Worm (Caenorhabditis elegans): ENCODE data around the gene asp-1.

The asp-1 gene

ce11 chrV:19053281-19053680 lies 2.7 kb upstream of the asp-1 start:
- TF ChIP-seq mls-2 (tag; optimal IDR thresholded peaks at IDR 0.05) (no peak), snpc-4 (tag; optimal IDR thresholded peaks at IDR 0.05) (no peak), M03D4.4 (tag; optimal IDR thresholded peaks at IDR 0.05) (no peak), ceh-43 (GFP tag; optimal IDR thresholded peaks at IDR 0.05) (no peak)

DNA sequence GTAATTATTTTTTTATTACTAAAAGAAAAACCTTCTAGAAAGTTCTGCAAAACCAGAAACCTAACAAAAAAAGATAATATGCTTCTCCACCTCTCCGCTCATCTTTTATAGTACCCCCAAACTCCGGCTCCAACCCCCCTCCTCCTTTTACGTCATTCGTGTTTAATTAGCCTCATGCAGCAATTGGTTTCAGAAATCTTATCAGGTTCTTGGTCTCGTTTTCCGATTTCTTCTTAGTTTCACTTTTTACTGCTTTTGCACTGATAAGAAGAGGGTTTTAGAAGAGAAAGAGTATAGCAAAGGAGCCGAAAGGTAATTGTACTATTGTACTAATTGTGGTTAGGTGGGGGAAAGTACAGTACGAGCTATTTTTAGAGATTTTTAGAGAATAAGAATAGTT lies 873 bp upstream of the asp-1 start:
- TF ChIP-seq sptf-1 (tag; optimal IDR thresholded peaks at IDR 0.05): no peak

DNA sequence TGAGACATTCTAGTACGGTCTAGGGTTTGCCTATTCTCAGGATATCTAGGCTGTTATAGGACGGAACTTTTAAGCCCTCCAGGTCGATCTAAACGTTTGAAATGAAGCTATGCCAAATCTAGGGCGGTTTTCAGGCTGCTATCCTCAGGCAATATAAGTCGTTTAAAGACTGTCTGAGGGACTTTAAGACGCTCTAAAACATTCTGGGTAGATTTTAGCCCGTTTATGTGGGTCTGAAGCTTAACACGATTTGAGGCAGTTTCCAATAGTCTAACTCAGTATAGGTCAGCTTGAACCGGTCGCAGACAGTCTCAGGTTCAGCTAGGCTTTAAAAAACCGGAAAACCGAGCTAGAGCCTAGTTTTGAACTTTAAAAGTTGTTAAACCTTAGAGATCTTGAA lies 336 bp upstream of the asp-1 start:
- TF ChIP-seq ztf-11 (tag; optimal IDR thresholded peaks at IDR 0.05) (no peak), snpc-4 (tag; optimal IDR thresholded peaks at IDR 0.05) (no peak), mep-1 (tag; optimal IDR thresholded peaks at IDR 0.05) (no peak), lin-32 (GFP tag; optimal IDR thresholded peaks at IDR 0.05) (no peak), mls-2 (tag; optimal IDR thresholded peaks at IDR 0.05) (no peak), nhr-237 (tag; optimal IDR thresholded peaks at IDR 0.05) (no peak), unc-39 (tag; optimal IDR thresholded peaks at IDR 0.05) (no peak), ceh-43 (GFP tag; optimal IDR thresholded peaks at IDR 0.05) (no peak), elt-1 (tag; optimal IDR thresholded peaks at IDR 0.05; ENCODE audit: borderline replicate concordance, insufficient read depth) (no peak), nhr-2 (tag; optimal IDR thresholded peaks at IDR 0.05) (no peak), drap-1 (GFP tag; optimal IDR thresholded peaks at IDR 0.05) (no peak), elt-3 (tag; optimal IDR thresholded peaks at IDR 0.05) (no peak), zip-8 (tag; optimal IDR thresholded peaks at IDR 0.05) (no peak), M03D4.4 (tag; optimal IDR thresholded peaks at IDR 0.05) (no peak), cnd-1 (tag; optimal IDR thresholded peaks at IDR 0.05) (no peak), tbx-8 (GFP tag; optimal IDR thresholded peaks at IDR 0.05) (no peak), sem-2 (GFP tag; optimal IDR thresholded peaks at IDR 0.05) (no peak), ham-2 (GFP tag; optimal IDR thresholded peaks at IDR 0.05) (no peak), unc-120 (tag; optimal IDR thresholded peaks at IDR 0.05; ENCODE audit: poor library complexity, severe bottlenecking) (no peak), hlh-1 (tag; optimal IDR thresholded peaks at IDR 0.05) (no peak)

DNA sequence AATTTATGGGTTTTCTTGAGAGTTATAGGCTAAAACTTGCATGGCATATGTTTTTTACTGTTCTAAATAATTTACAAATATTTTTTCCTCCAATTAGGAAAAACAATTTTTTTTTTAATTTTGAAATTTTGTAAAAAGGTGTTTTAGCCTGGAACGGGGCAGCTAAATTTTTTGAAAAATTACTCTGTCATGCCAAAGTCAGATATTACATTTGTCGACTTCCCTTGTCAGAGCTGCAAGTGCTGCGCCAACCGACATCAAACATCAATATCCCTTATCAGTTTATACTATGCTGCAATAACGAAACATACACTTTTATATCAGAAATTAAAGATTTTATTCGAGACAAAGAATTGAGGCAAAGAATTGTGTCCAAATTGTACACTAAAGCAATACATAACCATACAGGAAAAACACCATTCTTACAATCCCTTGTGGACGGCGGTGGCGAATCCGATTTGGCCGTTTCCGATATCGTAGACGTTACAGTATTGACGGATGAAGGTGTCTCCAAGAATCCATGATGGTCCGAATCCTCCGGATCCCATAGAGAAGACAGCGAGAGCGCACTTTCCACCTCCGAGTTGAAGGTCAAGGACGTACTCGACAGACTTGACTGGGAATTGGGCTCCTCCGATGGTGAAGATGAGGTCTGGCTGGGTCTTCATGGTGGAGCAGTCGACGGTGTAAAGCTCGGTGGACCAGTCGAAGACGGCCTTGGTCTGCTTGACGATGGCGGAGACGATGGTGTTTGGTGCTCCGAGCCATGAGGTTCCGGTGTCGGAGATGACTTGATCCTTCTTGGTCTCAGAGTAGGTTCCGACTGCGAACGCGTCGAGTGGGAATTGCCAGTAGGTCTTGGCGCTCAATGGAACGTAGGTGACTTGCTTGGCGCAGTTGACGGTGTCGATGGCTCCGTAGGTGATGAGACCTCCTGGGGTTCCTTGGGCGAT lies 1.1 kb downstream of the asp-1 start:
- TF ChIP-seq sptf-1 (tag; optimal IDR thresholded peaks at IDR 0.05) (no peak), ceh-43 (GFP tag; optimal IDR thresholded peaks at IDR 0.05) (no peak)

DNA sequence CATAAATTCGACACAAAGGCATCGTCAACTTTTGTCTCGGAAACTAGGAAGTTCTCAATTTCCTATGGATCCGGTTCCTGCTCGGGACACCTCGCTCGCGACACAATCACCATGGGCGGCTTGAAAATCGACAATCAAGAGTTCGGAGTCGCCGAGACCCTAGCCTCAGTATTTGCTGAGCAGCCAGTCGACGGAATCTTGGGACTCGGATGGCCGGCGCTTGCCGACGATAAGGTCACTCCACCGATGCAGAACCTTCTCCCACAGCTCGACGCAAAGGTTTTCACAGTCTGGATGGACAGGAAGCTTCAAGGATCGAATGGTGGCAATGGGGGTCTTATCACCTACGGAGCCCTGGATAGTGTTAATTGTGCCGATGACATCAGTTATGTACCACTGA lies 3.1 kb downstream of the asp-1 start:
- TF ChIP-seq ceh-43 (GFP tag; optimal IDR thresholded peaks at IDR 0.05) (no peak), M03D4.4 (tag; optimal IDR thresholded peaks at IDR 0.05) (no peak), sptf-1 (tag; optimal IDR thresholded peaks at IDR 0.05) (no peak), unc-120 (tag; optimal IDR thresholded peaks at IDR 0.05; ENCODE audit: poor library complexity, severe bottlenecking) (no peak), mab-5 (tag; optimal IDR thresholded peaks at IDR 0.05) (no peak), ces-1 (GFP tag; optimal IDR thresholded peaks at IDR 0.05) (no peak)

ce11 chrV:19044753-19045152 lies 5.8 kb downstream of the asp-1 start, which contains the start of gene asp-15:
asp-15 (minus strand) TSS chrV:19044853.
- TF ChIP-seq bed-3 (GFP tag; optimal IDR thresholded peaks at IDR 0.05): no peak
- no peak for TF ChIP-seq lin-13 (tag; optimal IDR thresholded peaks at IDR 0.05)
- TF ChIP-seq nhr-12 (tag; optimal IDR thresholded peaks at IDR 0.05): no peak
- no peak for TF ChIP-seq pha-4 (tag; optimal IDR thresholded peaks at IDR 0.05)
- TF ChIP-seq tbx-8 (GFP tag; optimal IDR thresholded peaks at IDR 0.05): no peak
- TF ChIP-seq elt-1 (tag; optimal IDR thresholded peaks at IDR 0.05; ENCODE audit: borderline replicate concordance, insufficient read depth): no peak
- TF ChIP-seq ham-2 (GFP tag; optimal IDR thresholded peaks at IDR 0.05): no peak
- TF ChIP-seq flh-1 (GFP tag; optimal IDR thresholded peaks at IDR 0.05): no peak
- TF ChIP-seq unc-62 (GFP tag; optimal IDR thresholded peaks at IDR 0.05): no peak
- TF ChIP-seq elt-3 (tag; optimal IDR thresholded peaks at IDR 0.05): no peak
- TF ChIP-seq mep-1 (tag; optimal IDR thresholded peaks at IDR 0.05): no peak
- no peak for TF ChIP-seq sptf-1 (tag; optimal IDR thresholded peaks at IDR 0.05)
- no peak for TF ChIP-seq blmp-1 (tag; optimal IDR thresholded peaks at IDR 0.05)
- TF ChIP-seq snpc-4 (tag; optimal IDR thresholded peaks at IDR 0.05): no peak
- no peak for TF ChIP-seq lsy-2 (tag; optimal IDR thresholded peaks at IDR 0.05)
- TF ChIP-seq nhr-2 (tag; optimal IDR thresholded peaks at IDR 0.05): no peak
- no peak for TF ChIP-seq unc-120 (tag; optimal IDR thresholded peaks at IDR 0.05; ENCODE audit: poor library complexity, severe bottlenecking)
- no peak for TF ChIP-seq mab-5 (tag; optimal IDR thresholded peaks at IDR 0.05)
- no peak for TF ChIP-seq cnd-1 (tag; optimal IDR thresholded peaks at IDR 0.05)
- no peak for TF ChIP-seq ceh-83 (GFP tag; optimal IDR thresholded peaks at IDR 0.05)
